Fruit fly (Drosophila melanogaster) whole organism, adult: ENCODE results near the gene Send2.
A peak's percentile ranks its signal among the peaks of the same experiment; 100 is the strongest.

Experiments used
- CG11617 ChIP-seq: fragments of 200-800 bp; sonication (Bioruptor generic); optimal IDR thresholded peaks from 2 replicates; lab custom pipeline; 2017; ENCODE audit warnings: mild to moderate bottlenecking, missing biosample characterization, missing genetic modification reagents, missing genetic modification characterization
- CG12768 ChIP-seq: fragments of 200-800 bp; sonication (Bioruptor generic); optimal IDR thresholded peaks from 2 replicates; lab custom pipeline; 2017; ENCODE audit warnings: missing biosample characterization, missing genetic modification characterization, mild to moderate bottlenecking, moderate library complexity, missing genetic modification reagents
- CG14711 ChIP-seq: fragments of 200-800 bp; sonication (Bioruptor generic); optimal IDR thresholded peaks from 2 replicates; lab custom pipeline; 2018; ENCODE audit warnings: missing biosample characterization, mild to moderate bottlenecking, missing genetic modification characterization, moderate library complexity
- CG1620 ChIP-seq: fragments of 200-800 bp; sonication (Bioruptor generic); optimal IDR thresholded peaks from 2 replicates; lab custom pipeline; 2016; ENCODE audit warnings: missing biosample characterization, missing genetic modification characterization
- CG33017 ChIP-seq: fragments of 200-800 bp; sonication (Bioruptor generic); optimal IDR thresholded peaks from 2 replicates; lab custom pipeline; 2018; ENCODE audit warnings: missing biosample characterization, mild to moderate bottlenecking, missing genetic modification characterization, moderate library complexity
- CG5204 ChIP-seq: fragments of 200-800 bp; sonication (Bioruptor generic); optimal IDR thresholded peaks from 2 replicates; lab custom pipeline; 2016; ENCODE audit warnings: missing biosample characterization, missing genetic modification characterization
- CG7045 ChIP-seq: fragments of 200-800 bp; sonication (Bioruptor generic); optimal IDR thresholded peaks from 2 replicates; lab custom pipeline; 2017; ENCODE audit warnings: missing biosample characterization, mild to moderate bottlenecking, missing genetic modification characterization
- CG7101 ChIP-seq: fragments of 200-800 bp; sonication (Bioruptor generic); optimal IDR thresholded peaks from 2 replicates; lab custom pipeline; 2018; ENCODE audit warnings: missing biosample characterization, mild to moderate bottlenecking, missing genetic modification characterization, moderate library complexity
- Clk ChIP-seq: fragments of 200-800 bp; sonication (Bioruptor generic); optimal IDR thresholded peaks from 2 replicates; lab custom pipeline; 2017; ENCODE audit warnings: missing biosample characterization, missing genetic modification characterization
- Crg-1 ChIP-seq: fragments of 200-800 bp; sonication (Bioruptor generic); optimal IDR thresholded peaks from 2 replicates; lab custom pipeline; 2016; ENCODE audit warnings: missing biosample characterization, missing genetic modification characterization
- Hr96 ChIP-seq: fragments of 200-800 bp; sonication (Bioruptor generic); optimal IDR thresholded peaks from 2 replicates; lab custom pipeline; 2016; ENCODE audit warnings: missing biosample characterization, missing genetic modification characterization
- Mnt ChIP-seq: fragments of 200-800 bp; sonication (Bioruptor generic); optimal IDR thresholded peaks from 2 replicates; lab custom pipeline; 2016; ENCODE audit warnings: missing biosample characterization, mild to moderate bottlenecking, missing genetic modification characterization
- bab1 ChIP-seq: fragments of 200-800 bp; sonication (Bioruptor generic); optimal IDR thresholded peaks from 3 replicates; lab custom pipeline; 2019; ENCODE audit warnings: missing biosample characterization, mild to moderate bottlenecking, missing genetic modification characterization, moderate library complexity
- cic ChIP-seq: fragments of 200-800 bp; sonication (Bioruptor generic); optimal IDR thresholded peaks from 2 replicates; lab custom pipeline; 2017; ENCODE audit warnings: missing biosample characterization, mild to moderate bottlenecking, missing genetic modification characterization, moderate library complexity
- cnc ChIP-seq, 2 experiments: fragments of >200 bp; optimal IDR thresholded peaks; 2 replicates each; lab custom pipeline; 2017
- kay ChIP-seq: fragments of 200-800 bp; sonication (Bioruptor generic); peaks from one replicate; lab custom pipeline; 2016; ENCODE audit warnings: missing biosample characterization, missing genetic modification characterization, borderline replicate concordance
- ovo ChIP-seq: fragments of 200-800 bp; sonication (Bioruptor generic); optimal IDR thresholded peaks from 2 replicates; lab custom pipeline; 2016; ENCODE audit warnings: missing biosample characterization, missing genetic modification characterization
- pad ChIP-seq: fragments of 200-800 bp; sonication (Bioruptor generic); optimal IDR thresholded peaks from 3 replicates; lab custom pipeline; 2017; ENCODE audit warnings: missing biosample characterization, missing genetic modification characterization, mild to moderate bottlenecking, moderate library complexity, missing genetic modification reagents
- tj ChIP-seq: fragments of 200-800 bp; sonication (Bioruptor generic); optimal IDR thresholded peaks from 3 replicates; lab custom pipeline; 2017; ENCODE audit warnings: missing biosample characterization, mild to moderate bottlenecking, missing genetic modification characterization, moderate library complexity
- toe ChIP-seq: fragments of 200-800 bp; sonication (Bioruptor generic); optimal IDR thresholded peaks from 2 replicates; lab custom pipeline; 2016; ENCODE audit warnings: missing biosample characterization, missing genetic modification characterization

Send2 gene

dm6 chr2L:14361736-14362180 is 15.3 kb upstream of the Send2 start, which contains the start of gene spel1:
spel1 (plus strand) TSS chr2L:14362069.
- TF ChIP-seq ovo (GFP tag; lab: Kevin White, UChicago) (no peak), tj (GFP tag; lab: Kevin White, UChicago) (no peak), CG14711 (tag; lab: Kevin White, UChicago) (peak; percentile 56), bab1 (GFP tag; lab: Kevin White, UChicago) (peak; percentile 81), CG7101 (peak; percentile 76), pad (GFP tag; lab: Kevin White, UChicago) (peak; percentile 0), CG33017 (peak; percentile 58), CG11617 (GFP tag; lab: Kevin White, UChicago) (peak; percentile 31), CG7045 (GFP tag; lab: Kevin White, UChicago) (peak; percentile 55)

dm6 chr2L:14361281-14361680 is 14.8 kb upstream of the Send2 start:
- TF ChIP-seq CG5204 (GFP tag; lab: Kevin White, UChicago) = no peak
- peak; percentile 96 for TF ChIP-seq tj (GFP tag; lab: Kevin White, UChicago)

- peak; percentile 46 for TF ChIP-seq CG7101
- no peak for TF ChIP-seq CG14711 (tag; lab: Kevin White, UChicago)
- peak; percentile 1 for TF ChIP-seq pad (GFP tag; lab: Kevin White, UChicago)
- TF ChIP-seq CG12768 = no peak
- peak; percentile 13 for TF ChIP-seq CG11617 (GFP tag; lab: Kevin White, UChicago)
- TF ChIP-seq toe = no peak
- TF ChIP-seq CG7045 (GFP tag; lab: Kevin White, UChicago) = no peak
- TF ChIP-seq CG33017 = peak; percentile 54
- peak; percentile 22 for TF ChIP-seq Mnt (GFP tag; lab: Kevin White, UChicago)
- TF ChIP-seq tj (GFP tag; lab: Kevin White, UChicago) = peak; percentile 17
- TF ChIP-seq Crg-1 = peak; percentile 36
Observed at dm6 chr2L:14358780-14359462, 12.4 kb upstream of the Send2 start, which contains the start of gene Pgant35A. Pgant35A (plus strand) TSS chr2L:14359252.

- TF ChIP-seq cic (GFP tag; lab: Kevin White, UChicago) (no peak), Hr96 (GFP tag; lab: Kevin White, UChicago) (no peak), CG14711 (tag; lab: Kevin White, UChicago) (no peak), cnc (optimal IDR thresholded peaks at IDR 0.05; lab: Kevin White, UChicago) (no peak), Clk (GFP tag; lab: Kevin White, UChicago) (no peak), kay (no peak), CG7101 (no peak), pad (GFP tag; lab: Kevin White, UChicago) (no peak), CG12768 (no peak), Crg-1 (no peak), Mnt (GFP tag; lab: Kevin White, UChicago) (no peak)
Observed at dm6 chr2L:14356793-14357372, 10.4 kb upstream of the Send2 start.

dm6 chr2L:14356279-14356678 is 9.8 kb upstream of the Send2 start:
- TF ChIP-seq CG14711 (tag; lab: Kevin White, UChicago) (no peak), CG5204 (GFP tag; lab: Kevin White, UChicago) (no peak), cnc (optimal IDR thresholded peaks at IDR 0.05; lab: Kevin White, UChicago) (peak in 1 of 2 experiments; percentile 5), cic (GFP tag; lab: Kevin White, UChicago) (peak; percentile 83), CG7101 (no peak), Crg-1 (no peak), pad (GFP tag; lab: Kevin White, UChicago) (no peak), Clk (GFP tag; lab: Kevin White, UChicago) (no peak)

- no peak for TF ChIP-seq Hr96 (GFP tag; lab: Kevin White, UChicago)
- no peak for TF ChIP-seq CG12768
- TF ChIP-seq ovo (GFP tag; lab: Kevin White, UChicago) = no peak
- no peak for TF ChIP-seq CG5204 (GFP tag; lab: Kevin White, UChicago)
- no peak for TF ChIP-seq bab1 (GFP tag; lab: Kevin White, UChicago)
- no peak for TF ChIP-seq Mnt (GFP tag; lab: Kevin White, UChicago)
- TF ChIP-seq tj (GFP tag; lab: Kevin White, UChicago) = no peak
- TF ChIP-seq CG7045 (GFP tag; lab: Kevin White, UChicago) = no peak
- no peak for TF ChIP-seq Clk (GFP tag; lab: Kevin White, UChicago)
Observed at dm6 chr2L:14355852-14356174, 9.3 kb upstream of the Send2 start.

- TF ChIP-seq CG1620 (GFP tag; lab: Kevin White, UChicago) = peak; percentile 40
- peak; percentile 87 for TF ChIP-seq CG33017
- peak; percentile 76 for TF ChIP-seq CG5204 (GFP tag; lab: Kevin White, UChicago)
- TF ChIP-seq CG7045 (GFP tag; lab: Kevin White, UChicago) = peak; percentile 77
- peak; percentile 33 for TF ChIP-seq Crg-1
- peak; percentile 94 for TF ChIP-seq kay
- peak; percentile 100 for TF ChIP-seq Mnt (GFP tag; lab: Kevin White, UChicago)
- peak; percentile 39 for TF ChIP-seq toe
- no peak for TF ChIP-seq cnc (optimal IDR thresholded peaks at IDR 0.05; lab: Kevin White, UChicago)
- peak; percentile 75 for TF ChIP-seq CG11617 (GFP tag; lab: Kevin White, UChicago)
- peak; percentile 46 for TF ChIP-seq bab1 (GFP tag; lab: Kevin White, UChicago)
- peak; percentile 49 for TF ChIP-seq cic (GFP tag; lab: Kevin White, UChicago)
- TF ChIP-seq CG7101 = peak; percentile 82
- peak; percentile 59 for TF ChIP-seq CG14711 (tag; lab: Kevin White, UChicago)
- peak; percentile 70 for TF ChIP-seq CG12768
- no peak for TF ChIP-seq ovo (GFP tag; lab: Kevin White, UChicago)
- peak; percentile 58 for TF ChIP-seq Hr96 (GFP tag; lab: Kevin White, UChicago)
- peak; percentile 56 for TF ChIP-seq pad (GFP tag; lab: Kevin White, UChicago)
- peak; percentile 49 for TF ChIP-seq Clk (GFP tag; lab: Kevin White, UChicago)
- peak; percentile 40 for TF ChIP-seq tj (GFP tag; lab: Kevin White, UChicago)
Observed at dm6 chr2L:14355033-14355851, 8.8 kb upstream of the Send2 start, which contains the start of gene Rab14. Rab14 (plus strand) TSS chr2L:14355145.
